Worm (Caenorhabditis elegans) whole organism, L1 larva: Measurements from ENCODE around the gene let-19.
A peak's percentile ranks its signal among the peaks of the same experiment; 100 is the strongest.

Source experiments
- C34B4.2 ChIP-seq: sonication (generic microtip); optimal IDR thresholded peaks from 2 replicates; lab custom pipeline; 2017; ENCODE audit warnings: mild to moderate bottlenecking, missing genetic modification characterization, missing compliant biosample characterization
- alr-1 ChIP-seq: fragments of 200-800 bp; sonication (Bioruptor generic); optimal IDR thresholded peaks from 2 replicates; lab custom pipeline; 2018; ENCODE audit warnings: borderline replicate concordance, mild to moderate bottlenecking, missing genetic modification characterization, missing compliant biosample characterization
- ama-1 ChIP-seq: fragments of 150-350 bp; optimal IDR thresholded peaks from 2 replicates; lab custom pipeline; 2014
- blmp-1 ChIP-seq: fragments of 150-350 bp; optimal IDR thresholded peaks from 2 replicates; lab custom pipeline; 2014; ENCODE audit warnings: missing biosample characterization, missing genetic modification characterization
- ceh-63 ChIP-seq: fragments of 200-800 bp; sonication (Bioruptor generic); optimal IDR thresholded peaks from 2 replicates; lab custom pipeline; 2018; ENCODE audit warnings: mild to moderate bottlenecking, missing genetic modification characterization, missing compliant biosample characterization
- ceh-8 ChIP-seq: fragments of 200-800 bp; sonication (Bioruptor generic); optimal IDR thresholded peaks from 2 replicates; lab custom pipeline; 2018; ENCODE audit warnings: mild to moderate bottlenecking, missing genetic modification characterization, moderate library complexity, missing compliant biosample characterization
- ceh-88 ChIP-seq: fragments of 200-800 bp; sonication (Bioruptor generic); IDR thresholded peaks from 2 replicates; pipeline ENCODE4 v1.3.6; 2022; ENCODE audit warnings: missing genetic modification characterization, missing compliant biosample characterization
- ceh-90 ChIP-seq: sonication (generic microtip); optimal IDR thresholded peaks from 2 replicates; lab custom pipeline; 2016; ENCODE audit warnings: missing genetic modification characterization, missing compliant biosample characterization
- dpl-1 ChIP-seq, 3 experiments: fragments of 150-350 bp in 2 of 3; sonication (generic microtip) in 1 of 3; optimal IDR thresholded peaks; 2 replicates each; lab custom pipeline; 2014 to 2017; ENCODE audit warnings: missing biosample characterization in 3 of 3, missing genetic modification characterization in 3 of 3, missing genetic modification reagents in 3 of 3
- dsc-1 ChIP-seq: sonication (generic microtip); optimal IDR thresholded peaks from 2 replicates; lab custom pipeline; 2016; ENCODE audit warnings: mild to moderate bottlenecking, missing genetic modification characterization, missing compliant biosample characterization
- efl-1 ChIP-seq, 4 experiments: fragments of 150-350 bp; optimal IDR thresholded peaks in 3 of 4; peaks in 1 of 4; 1 replicate in 1 of 4; 2 replicates in 3 of 4; lab custom pipeline; 2014; ENCODE audit warnings: missing biosample characterization in 2 of 4, missing genetic modification characterization in 2 of 4, missing genetic modification reagents in 2 of 4
- egl-13 ChIP-seq: sonication (generic microtip); optimal IDR thresholded peaks from 2 replicates; lab custom pipeline; 2016; ENCODE audit warnings: missing genotype, missing genetic modification reagents, missing genetic modification characterization, missing compliant biosample characterization
- elt-3 ChIP-seq, 6 experiments: fragments of 150-350 bp in 1 of 6; sonication (generic microtip); optimal IDR thresholded peaks; 2 replicates each; lab custom pipeline; 2017 to 2018; ENCODE audit warnings: missing biosample characterization in 6 of 6, missing genetic modification characterization in 6 of 6, inconsistent platforms in 1 of 6
- fkh-10 ChIP-seq: sonication (generic microtip); optimal IDR thresholded peaks from 2 replicates; lab custom pipeline; 2017; ENCODE audit warnings: missing biosample characterization, missing genetic modification reagents, missing genetic modification characterization
- fkh-4 ChIP-seq: sonication (generic microtip); optimal IDR thresholded peaks from 2 replicates; lab custom pipeline; 2016; ENCODE audit warnings: missing compliant biosample characterization, missing genetic modification characterization, borderline replicate concordance
- fkh-8 ChIP-seq: sonication (generic microtip); optimal IDR thresholded peaks from 2 replicates; lab custom pipeline; 2016; ENCODE audit warnings: mild to moderate bottlenecking, missing genetic modification characterization, missing compliant biosample characterization
- hlh-4 ChIP-seq: sonication (generic microtip); optimal IDR thresholded peaks from 2 replicates; lab custom pipeline; 2016; ENCODE audit warnings: mild to moderate bottlenecking, missing genetic modification characterization, missing compliant biosample characterization
- isw-1 ChIP-seq: fragments of 200-800 bp; sonication (Bioruptor generic); IDR thresholded peaks from 2 replicates; pipeline ENCODE4 v1.3.6; 2022; ENCODE audit warnings: missing genetic modification characterization, missing compliant biosample characterization
- lin-13 ChIP-seq: fragments of 150-350 bp; optimal IDR thresholded peaks from 2 replicates; lab custom pipeline; 2014; ENCODE audit warnings: missing biosample characterization, missing genetic modification reagents, missing genetic modification characterization
- lin-14 ChIP-seq: fragments of 200-800 bp; sonication (Bioruptor generic); optimal IDR thresholded peaks from 2 replicates; lab custom pipeline; 2018; ENCODE audit warnings: mild to moderate bottlenecking, missing genetic modification characterization, moderate library complexity, missing compliant biosample characterization
- lin-35 ChIP-seq, 2 experiments: fragments of 150-350 bp; optimal IDR thresholded peaks; 2 replicates each; lab custom pipeline; 2014; ENCODE audit warnings: missing biosample characterization in 2 of 2, missing genetic modification characterization in 2 of 2, missing genetic modification reagents in 2 of 2
- lsy-2 ChIP-seq, 2 experiments: fragments of 150-350 bp; optimal IDR thresholded peaks; 2 replicates each; lab custom pipeline; 2014; ENCODE audit warnings: missing biosample characterization in 2 of 2, missing genetic modification characterization in 2 of 2
- mdl-1 ChIP-seq, 2 experiments: fragments of 150-350 bp; optimal IDR thresholded peaks; 2 replicates each; lab custom pipeline; 2014 to 2017; ENCODE audit warnings: missing biosample characterization in 2 of 2, missing genetic modification characterization in 2 of 2, inconsistent platforms in 1 of 2
- nhr-11 ChIP-seq: fragments of 150-350 bp; optimal IDR thresholded peaks from 2 replicates; lab custom pipeline; 2014; ENCODE audit warnings: missing biosample characterization, missing genetic modification characterization
- nhr-19 ChIP-seq: fragments of 200-800 bp; sonication (Bioruptor generic); conservative IDR thresholded peaks from 2 replicates; pipeline ENCODE4 v1.3.6; 2022; ENCODE audit warnings: missing genetic modification characterization, missing compliant biosample characterization
- nhr-28 ChIP-seq: fragments of 150-350 bp; optimal IDR thresholded peaks from 2 replicates; lab custom pipeline; 2014; ENCODE audit warnings: missing biosample characterization, missing genetic modification characterization
- nhr-47 ChIP-seq: sonication (generic microtip); optimal IDR thresholded peaks from 2 replicates; lab custom pipeline; 2016; ENCODE audit warnings: mild to moderate bottlenecking, missing genetic modification characterization, moderate library complexity, missing compliant biosample characterization
- nhr-71 ChIP-seq: sonication (generic microtip); optimal IDR thresholded peaks from 2 replicates; lab custom pipeline; 2016; ENCODE audit warnings: mild to moderate bottlenecking, missing genetic modification characterization, moderate library complexity, missing compliant biosample characterization
- nhr-76 ChIP-seq: sonication (generic microtip); optimal IDR thresholded peaks from 2 replicates; lab custom pipeline; 2017; ENCODE audit warnings: missing biosample characterization, missing genetic modification characterization
- nhr-77 ChIP-seq: fragments of 150-350 bp; optimal IDR thresholded peaks from 2 replicates; lab custom pipeline; 2014; ENCODE audit warnings: missing biosample characterization, missing genetic modification characterization
- nhr-90 ChIP-seq: sonication (generic microtip); optimal IDR thresholded peaks from 2 replicates; lab custom pipeline; 2016; ENCODE audit warnings: mild to moderate bottlenecking, missing genetic modification characterization, missing compliant biosample characterization; ENCODE audit not compliant: poor library complexity
- pag-3 ChIP-seq: sonication (generic microtip); optimal IDR thresholded peaks from 2 replicates; lab custom pipeline; 2017; ENCODE audit warnings: missing genetic modification characterization, mild to moderate bottlenecking, missing compliant biosample characterization, antibody characterized with exemption, borderline replicate concordance; ENCODE audit not compliant: insufficient read depth
- pax-3 ChIP-seq: fragments of 200-800 bp; sonication (Bioruptor generic); optimal IDR thresholded peaks from 2 replicates; lab custom pipeline; 2018; ENCODE audit warnings: mild to moderate bottlenecking, missing genetic modification characterization, moderate library complexity, missing compliant biosample characterization
- rnt-1 ChIP-seq: sonication (generic microtip); optimal IDR thresholded peaks from 2 replicates; lab custom pipeline; 2016; ENCODE audit warnings: mild to moderate bottlenecking, missing genetic modification characterization, moderate library complexity, missing compliant biosample characterization
- sox-4 ChIP-seq: sonication (generic microtip); optimal IDR thresholded peaks from 2 replicates; lab custom pipeline; 2016; ENCODE audit warnings: missing genetic modification characterization, missing compliant biosample characterization
- sptf-1 ChIP-seq: fragments of 150-350 bp; optimal IDR thresholded peaks from 2 replicates; lab custom pipeline; 2014; ENCODE audit warnings: missing biosample characterization, missing genetic modification characterization
- tbx-2 ChIP-seq: sonication (generic microtip); optimal IDR thresholded peaks from 2 replicates; lab custom pipeline; 2016; ENCODE audit warnings: missing genetic modification characterization, missing compliant biosample characterization
- tlp-1 ChIP-seq: fragments of 150-350 bp; optimal IDR thresholded peaks from 2 replicates; lab custom pipeline; 2014; ENCODE audit warnings: missing biosample characterization, missing genetic modification characterization
- unc-130 ChIP-seq: fragments of 150-350 bp; optimal IDR thresholded peaks from 2 replicates; lab custom pipeline; 2017; ENCODE audit warnings: missing biosample characterization, missing genetic modification characterization, inconsistent platforms
- unc-62 ChIP-seq: fragments of 150-350 bp; optimal IDR thresholded peaks from 2 replicates; lab custom pipeline; 2014; ENCODE audit warnings: missing biosample characterization, missing genetic modification reagents, missing genetic modification characterization
- unc-86 ChIP-seq: sonication (generic microtip); optimal IDR thresholded peaks from 2 replicates; lab custom pipeline; 2016; ENCODE audit warnings: missing genetic modification characterization, missing compliant biosample characterization
- vab-15 ChIP-seq: sonication (generic microtip); optimal IDR thresholded peaks from 2 replicates; lab custom pipeline; 2017; ENCODE audit warnings: missing genotype, mild to moderate bottlenecking, missing genetic modification characterization, missing compliant biosample characterization
- zag-1 ChIP-seq: fragments of 150-350 bp; optimal IDR thresholded peaks from 2 replicates; lab custom pipeline; 2014; ENCODE audit warnings: missing biosample characterization, missing genetic modification characterization
- zip-4 ChIP-seq: fragments of 200-800 bp; sonication (Bioruptor generic); optimal IDR thresholded peaks from 2 replicates; lab custom pipeline; 2018; ENCODE audit warnings: mild to moderate bottlenecking, missing genetic modification characterization, moderate library complexity, missing compliant biosample characterization
- ztf-11 ChIP-seq, 2 experiments: sonication (generic microtip); optimal IDR thresholded peaks; 2 replicates each; lab custom pipeline; 2016 to 2017; ENCODE audit warnings: missing genetic modification characterization in 2 of 2, missing biosample characterization in 1 of 2, missing compliant biosample characterization in 1 of 2
- ztf-4 ChIP-seq: fragments of 150-350 bp; optimal IDR thresholded peaks from 2 replicates; lab custom pipeline; 2014; ENCODE audit warnings: missing biosample characterization, missing genetic modification characterization

let-19 gene

DNA sequence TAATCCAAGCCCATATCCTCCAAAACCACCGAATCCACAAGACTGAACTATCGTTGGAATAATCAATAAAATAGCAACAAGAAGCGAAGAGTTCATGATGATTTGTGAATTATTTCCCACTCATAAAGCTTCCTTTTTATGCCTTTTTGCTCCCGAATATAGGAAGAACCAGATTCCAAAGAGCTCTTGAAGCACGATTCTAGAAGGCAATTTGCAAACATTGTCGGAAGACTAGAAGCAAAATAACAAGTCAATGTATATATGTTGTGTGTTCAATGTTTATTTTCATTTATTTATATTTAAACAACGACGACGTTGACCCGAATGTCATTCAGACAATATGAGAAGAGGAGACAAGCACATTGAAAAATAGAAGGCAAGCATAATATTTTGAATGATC lies 21.9 kb downstream of the let-19 start, which contains the start of gene idpa-2:
Gene idpa-2, minus strand, starts transcription at position 101 of the 400 bp plus-strand sequence.
- TF ChIP-seq rnt-1 (tag; lab: Kevin White, UChicago) (no peak), C34B4.2 (no peak), ama-1 (no peak), zip-4 (no peak), lsy-2 (tag; optimal IDR thresholded peaks at IDR 0.05; lab: Kevin White, UChicago) (no peak), hlh-4 (tag; lab: Kevin White, UChicago) (no peak), nhr-90 (tag; lab: Kevin White, UChicago) (no peak), ztf-11 (tag; optimal IDR thresholded peaks at IDR 0.05; lab: Kevin White, UChicago) (no peak), zag-1 (tag; lab: Kevin White, UChicago) (no peak), isw-1 (GFP tag; lab: Robert Waterston, UW) (no peak), lin-14 (no peak), fkh-8 (no peak), sox-4 (tag; lab: Kevin White, UChicago) (no peak), lin-13 (GFP tag; lab: Kevin White, UChicago) (no peak), egl-13 (no peak), vab-15 (tag; lab: Kevin White, UChicago) (no peak), nhr-47 (tag; lab: Kevin White, UChicago) (no peak)

- TF ChIP-seq ceh-63 (GFP tag; lab: Kevin White, UChicago) = no peak
- TF ChIP-seq fkh-10 (GFP tag; lab: Kevin White, UChicago) = no peak
- no peak for TF ChIP-seq sox-4 (tag; lab: Kevin White, UChicago)
- TF ChIP-seq unc-130 (tag; lab: Kevin White, UChicago) = no peak
- no peak for TF ChIP-seq sptf-1
- TF ChIP-seq nhr-47 (tag; lab: Kevin White, UChicago) = no peak
- TF ChIP-seq tlp-1 (tag; lab: Kevin White, UChicago) = no peak
- no peak for TF ChIP-seq alr-1 (tag; lab: Kevin White, UChicago)
- no peak for TF ChIP-seq hlh-4 (tag; lab: Kevin White, UChicago)
- no peak for TF ChIP-seq blmp-1 (tag; lab: Kevin White, UChicago)
- no peak for TF ChIP-seq unc-62 (GFP tag; lab: Kevin White, UChicago)
Measured at ce11 chrII:8794072-8794471, 23.3 kb downstream of the let-19 start, which contains the start of gene F07H5.7. Gene F07H5.7, minus strand, starts transcription at chrII:8794172.

ce11 chrII:8795227-8795626 lies 24.5 kb downstream of the let-19 start:
- peak; percentile 55 for TF ChIP-seq pax-3
- TF ChIP-seq nhr-47 (tag; lab: Kevin White, UChicago) = peak; percentile 50
- TF ChIP-seq mdl-1 (tag; optimal IDR thresholded peaks at IDR 0.05; lab: Kevin White, UChicago) = no peak
- TF ChIP-seq pag-3 (tag; lab: Kevin White, UChicago) = no peak
- TF ChIP-seq dpl-1 (GFP tag; optimal IDR thresholded peaks at IDR 0.05; lab: Kevin White, UChicago) = no peak
- no peak for TF ChIP-seq nhr-28 (tag; lab: Kevin White, UChicago)
- TF ChIP-seq fkh-4 = peak; percentile 3
- TF ChIP-seq nhr-11 (tag; lab: Kevin White, UChicago) = peak; percentile 24
- TF ChIP-seq dsc-1 (tag; lab: Kevin White, UChicago) = peak; percentile 91
- peak; percentile 15 for TF ChIP-seq fkh-8
- peak; percentile 22 for TF ChIP-seq nhr-71
- no peak for TF ChIP-seq ztf-11 (tag; optimal IDR thresholded peaks at IDR 0.05; lab: Kevin White, UChicago)
- peak; percentile 33 for TF ChIP-seq sox-4 (tag; lab: Kevin White, UChicago)

DNA sequence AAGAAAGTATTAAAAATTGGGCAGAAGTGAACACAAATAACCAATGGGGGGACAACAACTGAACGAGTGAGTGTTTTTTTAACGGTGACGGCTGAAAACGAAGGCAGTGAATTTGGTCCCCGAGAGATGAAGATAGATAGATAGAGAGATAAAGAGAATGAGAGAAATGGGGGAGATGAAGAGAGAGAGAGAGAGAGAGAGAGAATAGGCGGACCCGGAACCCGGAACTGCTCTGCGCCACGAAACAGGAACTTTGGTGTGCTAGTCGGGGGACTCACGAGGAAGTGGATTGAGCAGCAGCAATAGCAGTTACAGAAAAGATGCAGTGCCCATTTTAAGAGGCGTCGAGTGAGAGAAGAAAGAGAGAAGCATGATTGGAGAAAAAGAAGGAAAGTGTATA lies 25.6 kb downstream of the let-19 start:
- TF ChIP-seq tbx-2 (tag; lab: Kevin White, UChicago) (peak; percentile 81), efl-1 (optimal IDR thresholded peaks at IDR 0.05; lab: Kevin White, UChicago) (peak; percentile 35 to 46), efl-1 (GFP tag; optimal IDR thresholded peaks at IDR 0.05 in 1 of 2; lab: Kevin White, UChicago) (peak; percentile 5 to 67), nhr-77 (peak; percentile 7), nhr-11 (tag; lab: Kevin White, UChicago) (no peak), lin-14 (peak; percentile 98), blmp-1 (tag; lab: Kevin White, UChicago) (no peak), pax-3 (no peak), dsc-1 (tag; lab: Kevin White, UChicago) (peak; percentile 53), ceh-8 (GFP tag; lab: Kevin White, UChicago) (peak; percentile 32), ztf-11 (tag; optimal IDR thresholded peaks at IDR 0.05; lab: Kevin White, UChicago) (peak in 1 of 2 experiments; percentile 4), unc-86 (tag; lab: Kevin White, UChicago) (peak; percentile 83), lin-13 (GFP tag; lab: Kevin White, UChicago) (no peak), lin-35 (GFP tag; optimal IDR thresholded peaks at IDR 0.05; lab: Kevin White, UChicago) (peak in 1 of 2 experiments; percentile 50), ceh-88 (GFP tag; lab: Robert Waterston, UW) (no peak), ceh-90 (tag; lab: Kevin White, UChicago) (no peak), ztf-4 (tag; lab: Kevin White, UChicago) (peak; percentile 44), elt-3 (tag; optimal IDR thresholded peaks at IDR 0.05; lab: Kevin White, UChicago) (no peak), nhr-19 (GFP tag; lab: Robert Waterston, UW) (peak; percentile 52), nhr-76 (no peak)
